Fruit fly (Drosophila melanogaster) whole organism, embryonic: ENCODE results near the gene Prm.

Experiments
- Blimp-1 ChIP-seq: fragments of 200-800 bp; sonication (Bioruptor generic); optimal IDR thresholded peaks from 3 replicates; lab custom pipeline; 2018; ENCODE audit warnings: missing biosample characterization, missing genetic modification characterization, mild to moderate bottlenecking, moderate library complexity, missing genetic modification reagents
- CG1024 ChIP-seq: fragments of 200-800 bp; sonication (Bioruptor generic); IDR thresholded peaks from 2 replicates; pipeline ENCODE4 v1.3.6; 2022; ENCODE audit warnings: missing biosample characterization, missing genetic modification characterization
- CG10274 ChIP-seq: fragments of 200-800 bp; sonication (Bioruptor generic); optimal IDR thresholded peaks from 3 replicates; lab custom pipeline; 2017; ENCODE audit warnings: missing biosample characterization, mild to moderate bottlenecking, missing genetic modification characterization
- CG12071 ChIP-seq: fragments of 200-800 bp; sonication (Bioruptor generic); optimal IDR thresholded peaks from 3 replicates; lab custom pipeline; 2018; ENCODE audit warnings: missing biosample characterization, mild to moderate bottlenecking, missing genetic modification characterization
- CG12104 ChIP-seq: fragments of 200-800 bp; sonication (Bioruptor generic); optimal IDR thresholded peaks from 3 replicates; lab custom pipeline; 2016; ENCODE audit warnings: missing biosample characterization, missing genetic modification characterization
- CG12155 ChIP-seq: fragments of 200-800 bp; sonication (Bioruptor generic); optimal IDR thresholded peaks from 3 replicates; lab custom pipeline; 2016; ENCODE audit warnings: missing biosample characterization, missing genetic modification characterization
- CG13775 ChIP-seq: fragments of 200-800 bp; sonication (Bioruptor generic); optimal IDR thresholded peaks from 3 replicates; lab custom pipeline; 2017; ENCODE audit warnings: missing biosample characterization, mild to moderate bottlenecking, missing genetic modification characterization
- CG14965 ChIP-seq: fragments of 200-800 bp; sonication (Bioruptor generic); optimal IDR thresholded peaks from 2 replicates; lab custom pipeline; 2016; ENCODE audit warnings: missing biosample characterization, missing genetic modification characterization, borderline replicate concordance
- CG15011 ChIP-seq: fragments of 200-800 bp; sonication (Bioruptor generic); optimal IDR thresholded peaks from 3 replicates; lab custom pipeline; 2018; ENCODE audit warnings: missing biosample characterization, mild to moderate bottlenecking, missing genetic modification characterization
- CG1529 ChIP-seq: fragments of 200-800 bp; sonication (Bioruptor generic); optimal IDR thresholded peaks from 3 replicates; lab custom pipeline; 2018; ENCODE audit warnings: missing biosample characterization, missing genetic modification characterization
- CG1647 ChIP-seq: fragments of 200-800 bp; sonication (Bioruptor generic); optimal IDR thresholded peaks from 3 replicates; lab custom pipeline; 2016; ENCODE audit warnings: missing biosample characterization, missing genetic modification characterization
- CG1832 ChIP-seq: fragments of 200-800 bp; sonication (Bioruptor generic); optimal IDR thresholded peaks from 2 replicates; lab custom pipeline; 2017; ENCODE audit warnings: missing biosample characterization, mild to moderate bottlenecking, missing genetic modification characterization, inconsistent platforms
- CG2116 ChIP-seq: fragments of 200-800 bp; sonication (Bioruptor generic); optimal IDR thresholded peaks from 3 replicates; lab custom pipeline; 2018; ENCODE audit warnings: missing biosample characterization, mild to moderate bottlenecking, missing genetic modification characterization
- CG4424 ChIP-seq: fragments of 200-800 bp; sonication (Bioruptor generic); optimal IDR thresholded peaks from 3 replicates; lab custom pipeline; 2016; ENCODE audit warnings: missing biosample characterization, missing genetic modification characterization
- CG5953 ChIP-seq: fragments of 200-800 bp; sonication (Bioruptor generic); IDR thresholded peaks from 2 replicates; pipeline ENCODE4 v1.3.6; 2022; ENCODE audit warnings: missing biosample characterization, missing genetic modification characterization
- CG6854 ChIP-seq: fragments of 200-800 bp; sonication (Bioruptor generic); optimal IDR thresholded peaks from 3 replicates; lab custom pipeline; 2017; ENCODE audit warnings: missing biosample characterization, mild to moderate bottlenecking, missing genetic modification characterization
- CG7745 ChIP-seq: fragments of 200-800 bp; sonication (Bioruptor generic); optimal IDR thresholded peaks from 2 replicates; lab custom pipeline; 2018; ENCODE audit warnings: missing biosample characterization, mild to moderate bottlenecking, missing genetic modification characterization, moderate library complexity
- CG7928 ChIP-seq: fragments of 200-800 bp; sonication (Bioruptor generic); optimal IDR thresholded peaks from 2 replicates; lab custom pipeline; 2017; ENCODE audit warnings: missing biosample characterization, mild to moderate bottlenecking, missing genetic modification characterization
- CG8281 ChIP-seq: fragments of 200-800 bp; sonication (Bioruptor generic); optimal IDR thresholded peaks from 2 replicates; lab custom pipeline; 2018; ENCODE audit warnings: missing biosample characterization, mild to moderate bottlenecking, missing genetic modification characterization, moderate library complexity
- CTCF ChIP-seq: fragments of 200-800 bp; sonication (Bioruptor generic); optimal IDR thresholded peaks from 2 replicates; lab custom pipeline; 2017; ENCODE audit warnings: missing biosample characterization, mild to moderate bottlenecking, missing genetic modification characterization, moderate library complexity
- Dad ChIP-seq: fragments of 200-800 bp; sonication (Bioruptor generic); optimal IDR thresholded peaks from 3 replicates; lab custom pipeline; 2016; ENCODE audit warnings: missing biosample characterization, missing genetic modification characterization
- Doc3 ChIP-seq: fragments of 200-800 bp; sonication (Bioruptor generic); IDR thresholded peaks from 3 replicates; pipeline ENCODE4 v1.3.6; 2022; ENCODE audit warnings: missing biosample characterization, missing genetic modification characterization; ENCODE audit not compliant: partially characterized antibody
- Eip74EF ChIP-seq, 2 experiments: fragments of 200-800 bp in 1 of 2; fragments of >200 bp in 1 of 2; sonication (Bioruptor generic) in 1 of 2; optimal IDR thresholded peaks; 2 replicates each; lab custom pipeline; 2017 to 2019; ENCODE audit warnings: missing biosample characterization in 2 of 2, missing genetic modification characterization in 2 of 2, mild to moderate bottlenecking in 1 of 2, moderate library complexity in 1 of 2
- Elba2 ChIP-seq: fragments of 200-800 bp; sonication (Bioruptor generic); optimal IDR thresholded peaks from 3 replicates; lab custom pipeline; 2016; ENCODE audit warnings: missing biosample characterization, missing genetic modification characterization
- Hr3 ChIP-seq: fragments of 200-800 bp; sonication (Bioruptor generic); optimal IDR thresholded peaks from 3 replicates; lab custom pipeline; 2016; ENCODE audit warnings: missing biosample characterization, missing genetic modification characterization
- Oli ChIP-seq: fragments of 200-800 bp; sonication (Bioruptor generic); optimal IDR thresholded peaks from 2 replicates; lab custom pipeline; 2018; ENCODE audit warnings: missing biosample characterization, mild to moderate bottlenecking, missing genetic modification characterization, moderate library complexity
- Sin3A ChIP-seq: fragments of >200 bp; optimal IDR thresholded peaks from 2 replicates; lab custom pipeline; 2018
- Sox100B ChIP-seq: fragments of 200-800 bp; sonication (Bioruptor generic); optimal IDR thresholded peaks from 3 replicates; lab custom pipeline; 2018; ENCODE audit warnings: missing biosample characterization, mild to moderate bottlenecking, missing genetic modification characterization
- Sry-δ ChIP-seq: fragments of 200-800 bp; sonication (Bioruptor generic); optimal IDR thresholded peaks from 2 replicates; lab custom pipeline; 2016; ENCODE audit warnings: missing biosample characterization, missing genetic modification characterization
- Xrp1 ChIP-seq: fragments of 200-800 bp; sonication (Bioruptor generic); IDR thresholded peaks from 2 replicates; pipeline ENCODE4 v1.3.6; 2022; ENCODE audit warnings: missing biosample characterization, missing genetic modification characterization
- YL-1 ChIP-seq: fragments of 200-800 bp; sonication (Bioruptor generic); optimal IDR thresholded peaks from 3 replicates; lab custom pipeline; 2017; ENCODE audit warnings: missing biosample characterization, mild to moderate bottlenecking, missing genetic modification characterization
- crol ChIP-seq: fragments of 200-800 bp; sonication (Bioruptor generic); IDR thresholded peaks from 2 replicates; pipeline ENCODE4 v1.3.6; 2022; ENCODE audit warnings: missing biosample characterization, missing genetic modification characterization
- dimm ChIP-seq: fragments of 200-800 bp; sonication (Bioruptor generic); IDR thresholded peaks from 2 replicates; pipeline ENCODE4 v1.3.6; 2022; ENCODE audit warnings: missing biosample characterization, missing genetic modification characterization
- dysf ChIP-seq: fragments of 200-800 bp; sonication (Bioruptor generic); IDR thresholded peaks from 3 replicates; pipeline ENCODE4 v1.3.6; 2022; ENCODE audit warnings: missing biosample characterization, missing genetic modification characterization
- emc ChIP-seq: fragments of 200-800 bp; sonication (Bioruptor generic); optimal IDR thresholded peaks from 2 replicates; lab custom pipeline; 2016; ENCODE audit warnings: missing biosample characterization, missing genetic modification characterization
- fd64A ChIP-seq: fragments of 200-800 bp; sonication (Bioruptor generic); optimal IDR thresholded peaks from 3 replicates; lab custom pipeline; 2018; ENCODE audit warnings: missing biosample characterization, mild to moderate bottlenecking, missing genetic modification characterization
- gce ChIP-seq: fragments of 200-800 bp; sonication (Bioruptor generic); IDR thresholded peaks from 3 replicates; pipeline ENCODE4 v1.3.6; 2022; ENCODE audit warnings: missing biosample characterization, missing genetic modification characterization
- gcm ChIP-seq: fragments of 200-800 bp; sonication (Bioruptor generic); optimal IDR thresholded peaks from 2 replicates; lab custom pipeline; 2019; ENCODE audit warnings: missing biosample characterization, mild to moderate bottlenecking, missing genetic modification characterization, moderate library complexity
- ham ChIP-seq: fragments of 200-800 bp; sonication (Bioruptor generic); IDR thresholded peaks from 2 replicates; pipeline ENCODE4 v1.3.6; 2022; ENCODE audit warnings: missing biosample characterization, missing genetic modification characterization
- inv ChIP-seq: fragments of 200-800 bp; sonication (Bioruptor generic); IDR thresholded peaks from 2 replicates; pipeline ENCODE4 v1.3.6; 2022; ENCODE audit warnings: missing biosample characterization, missing genetic modification characterization; ENCODE audit not compliant: partially characterized antibody
- jing ChIP-seq: fragments of 200-800 bp; sonication (Bioruptor generic); optimal IDR thresholded peaks from 2 replicates; lab custom pipeline; 2018; ENCODE audit warnings: missing biosample characterization, mild to moderate bottlenecking, missing genetic modification characterization
- kay ChIP-seq: fragments of 200-800 bp; sonication (Bioruptor generic); optimal IDR thresholded peaks from 2 replicates; lab custom pipeline; 2016; ENCODE audit warnings: missing biosample characterization, missing genetic modification characterization
- klu ChIP-seq: fragments of 200-800 bp; sonication (Bioruptor generic); IDR thresholded peaks from 2 replicates; pipeline ENCODE4 v1.3.6; 2022; ENCODE audit warnings: missing biosample characterization, missing genetic modification characterization
- lab ChIP-seq: fragments of 200-800 bp; sonication (Bioruptor generic); optimal IDR thresholded peaks from 3 replicates; lab custom pipeline; 2017; ENCODE audit warnings: missing biosample characterization, missing genetic modification characterization, mild to moderate bottlenecking, moderate library complexity, missing genetic modification reagents
- nerfin-1 ChIP-seq: fragments of 200-800 bp; sonication (Bioruptor generic); optimal IDR thresholded peaks from 3 replicates; lab custom pipeline; 2019; ENCODE audit warnings: missing biosample characterization, mild to moderate bottlenecking, missing genetic modification characterization, moderate library complexity
- pb ChIP-seq: fragments of 200-800 bp; sonication (Bioruptor generic); optimal IDR thresholded peaks from 3 replicates; lab custom pipeline; 2016; ENCODE audit warnings: missing biosample characterization, missing genetic modification characterization
- psq ChIP-seq: fragments of 200-800 bp; sonication (Bioruptor generic); optimal IDR thresholded peaks from 2 replicates; lab custom pipeline; 2017; ENCODE audit warnings: missing biosample characterization, missing genetic modification characterization
- sc ChIP-seq, 3 experiments: fragments of >200 bp in 2 of 3; fragments of 200-800 bp in 1 of 3; sonication (Bioruptor generic) in 1 of 3; optimal IDR thresholded peaks; 2 replicates in 2 of 3; 3 replicates in 1 of 3; lab custom pipeline; 2017; ENCODE audit warnings: mild to moderate bottlenecking in 1 of 3, missing biosample characterization in 1 of 3, missing genetic modification characterization in 1 of 3, missing genetic modification reagents in 1 of 3
- sd ChIP-seq: fragments of 200-800 bp; sonication (Bioruptor generic); optimal IDR thresholded peaks from 3 replicates; lab custom pipeline; 2018; ENCODE audit warnings: missing biosample characterization, mild to moderate bottlenecking, missing genetic modification characterization, moderate library complexity
- sens ChIP-seq: fragments of 200-800 bp; sonication (Bioruptor generic); peaks from one replicate; lab custom pipeline; 2016; ENCODE audit warnings: missing biosample characterization, missing genetic modification characterization
- sr ChIP-seq: fragments of 200-800 bp; sonication (Bioruptor generic); IDR thresholded peaks from 3 replicates; pipeline ENCODE4 v1.3.6; 2022; ENCODE audit warnings: missing biosample characterization, missing genetic modification characterization
- yki ChIP-seq: fragments of >200 bp; optimal IDR thresholded peaks from 3 replicates; lab custom pipeline; 2018

Gene Prm

dm6 chr3L:8741051-8741468, 4.0 kb downstream of the Prm start (continued):
- TF ChIP-seq CG1024 (GFP tag; lab: Robert Waterston, UW) (no peak), sens (GFP tag; lab: Kevin White, UChicago) (peak; percentile 75), klu (no peak), gce (GFP tag; lab: Robert Waterston, UW) (no peak), yki (lab: Kevin White, UChicago) (no peak), CG12071 (GFP tag; lab: Kevin White, UChicago) (peak; percentile 49), Eip74EF (GFP tag; optimal IDR thresholded peaks at IDR 0.05; lab: Kevin White, UChicago) (peak in 1 of 2 experiments; percentile 21), Xrp1 (GFP tag; lab: Robert Waterston, UW) (no peak), emc (no peak), CG15011 (GFP tag; lab: Kevin White, UChicago) (peak; percentile 17), CG13775 (no peak), Oli (tag; lab: Kevin White, UChicago) (peak; percentile 21), jing (GFP tag; lab: Kevin White, UChicago) (no peak), CTCF (GFP tag; lab: Kevin White, UChicago) (peak; percentile 28), CG10274 (GFP tag; lab: Kevin White, UChicago) (peak; percentile 6), CG12104 (GFP tag; lab: Kevin White, UChicago) (no peak), YL-1 (peak; percentile 5), sr (GFP tag; lab: Robert Waterston, UW) (no peak), CG2116 (GFP tag; lab: Kevin White, UChicago) (peak; percentile 10), dysf (GFP tag; lab: Robert Waterston, UW) (0 out of 3 replicates have a peak, but pooled peaks have one; percentile 7), ham (GFP tag; lab: Robert Waterston, UW) (no peak), pb (GFP tag; lab: Kevin White, UChicago) (no peak), CG1529 (no peak), Doc3 (GFP tag; lab: Robert Waterston, UW) (no peak), dimm (GFP tag; lab: Robert Waterston, UW) (no peak), CG7928 (no peak), Sry-δ (GFP tag; lab: Kevin White, UChicago) (no peak), CG1832 (GFP tag; lab: Kevin White, UChicago) (peak; percentile 49), psq (GFP tag; lab: Kevin White, UChicago) (no peak), gcm (GFP tag; lab: Kevin White, UChicago) (no peak), Sox100B (GFP tag; lab: Kevin White, UChicago) (no peak), Hr3 (GFP tag; lab: Kevin White, UChicago) (no peak), CG5953 (GFP tag; lab: Robert Waterston, UW) (peak; percentile 43; the same call in 1 of the 2 replicates), Elba2 (GFP tag; lab: Kevin White, UChicago) (no peak), crol (GFP tag; lab: Robert Waterston, UW) (peak; percentile 51; the same call in 1 of the 2 replicates), fd64A (GFP tag; lab: Kevin White, UChicago) (peak; percentile 20), Sin3A (no peak), Dad (GFP tag; lab: Kevin White, UChicago) (no peak), CG8281 (tag; lab: Kevin White, UChicago) (no peak), lab (GFP tag; lab: Kevin White, UChicago) (peak; percentile 71), CG12155 (no peak), CG4424 (GFP tag; lab: Kevin White, UChicago) (no peak), inv (GFP tag; lab: Robert Waterston, UW) (no peak), CG14965 (GFP tag; lab: Kevin White, UChicago) (no peak), sc (optimal IDR thresholded peaks at IDR 0.05; lab: Kevin White, UChicago) (no peak), sc (GFP tag; optimal IDR thresholded peaks at IDR 0.05; lab: Kevin White, UChicago) (no peak), Blimp-1 (GFP tag; lab: Kevin White, UChicago) (no peak), nerfin-1 (tag; lab: Kevin White, UChicago) (no peak), CG6854 (GFP tag; lab: Kevin White, UChicago) (peak; percentile 12), CG1647 (GFP tag; lab: Kevin White, UChicago) (no peak), kay (GFP tag; lab: Kevin White, UChicago) (no peak), sd (peak; percentile 98), CG7745 (no peak)
